Fruit fly (Drosophila melanogaster) whole organism, embryonic: Measurements from ENCODE around the gene CG43402.

Experiments used
- Antp ChIP-seq: fragments of 200-800 bp; sonication (Bioruptor generic); optimal IDR thresholded peaks from 3 replicates; lab custom pipeline; 2016; ENCODE audit warnings: missing biosample characterization, missing genetic modification characterization
- Awh ChIP-seq: fragments of 200-800 bp; sonication (Bioruptor generic); IDR thresholded peaks from 2 replicates; pipeline ENCODE4, ENCODE4 v1.3.6; 2022; ENCODE audit warnings: missing biosample characterization, missing genetic modification characterization
- CG10543 ChIP-seq: fragments of 200-800 bp; sonication (Bioruptor generic); optimal IDR thresholded peaks from 3 replicates; lab custom pipeline; 2017; ENCODE audit warnings: missing biosample characterization, mild to moderate bottlenecking, missing genetic modification characterization, moderate library complexity
- CG10654 ChIP-seq: fragments of 200-800 bp; sonication (Bioruptor generic); optimal IDR thresholded peaks from 2 replicates; lab custom pipeline; 2016; ENCODE audit warnings: missing biosample characterization, missing genetic modification characterization
- CG12769 ChIP-seq: fragments of 200-800 bp; sonication (Bioruptor generic); optimal IDR thresholded peaks from 2 replicates; lab custom pipeline; 2019; ENCODE audit warnings: missing biosample characterization, mild to moderate bottlenecking, missing genetic modification characterization, moderate library complexity
- CG14014 ChIP-seq: fragments of 200-800 bp; sonication (Bioruptor generic); IDR thresholded peaks from 2 replicates; pipeline ENCODE4 v1.3.6; 2022; ENCODE audit warnings: missing biosample characterization, missing genetic modification characterization
- CG14710 ChIP-seq: fragments of 200-800 bp; sonication (Bioruptor generic); optimal IDR thresholded peaks from 3 replicates; lab custom pipeline; 2019; ENCODE audit warnings: missing biosample characterization, mild to moderate bottlenecking, missing genetic modification characterization, moderate library complexity
- CG15073 ChIP-seq: fragments of 200-800 bp; sonication (Bioruptor generic); optimal IDR thresholded peaks from 2 replicates; lab custom pipeline; 2016; ENCODE audit warnings: missing biosample characterization, missing genetic modification characterization
- CG15479 ChIP-seq: fragments of 200-800 bp; sonication (Bioruptor generic); optimal IDR thresholded peaks from 3 replicates; lab custom pipeline; 2019; ENCODE audit warnings: missing biosample characterization, mild to moderate bottlenecking, missing genetic modification characterization, moderate library complexity
- CG15601 ChIP-seq: fragments of 200-800 bp; sonication (Bioruptor generic); optimal IDR thresholded peaks from 3 replicates; lab custom pipeline; 2019; ENCODE audit warnings: missing biosample characterization, mild to moderate bottlenecking, missing genetic modification characterization, moderate library complexity
- CG16863 ChIP-seq: fragments of 200-800 bp; sonication (Bioruptor generic); optimal IDR thresholded peaks from 3 replicates; lab custom pipeline; 2016; ENCODE audit warnings: missing biosample characterization, missing genetic modification characterization
- CG2116 ChIP-seq: fragments of 200-800 bp; sonication (Bioruptor generic); optimal IDR thresholded peaks from 3 replicates; lab custom pipeline; 2018; ENCODE audit warnings: missing biosample characterization, mild to moderate bottlenecking, missing genetic modification characterization
- CG30020 ChIP-seq: fragments of 200-800 bp; optimal IDR thresholded peaks from 2 replicates; lab custom pipeline; 2019; ENCODE audit warnings: missing biosample characterization, mild to moderate bottlenecking, missing genetic modification characterization, moderate library complexity
- CG5245 ChIP-seq: fragments of 200-800 bp; sonication (Bioruptor generic); optimal IDR thresholded peaks from 3 replicates; lab custom pipeline; 2016; ENCODE audit warnings: missing biosample characterization, missing genetic modification characterization
- CG6791 ChIP-seq: fragments of 200-800 bp; sonication (Bioruptor generic); IDR thresholded peaks from 3 replicates; pipeline ENCODE4 v1.3.6; 2022; ENCODE audit warnings: missing biosample characterization, missing genetic modification characterization; ENCODE audit not compliant: partially characterized antibody
- CG8359 ChIP-seq: fragments of 200-800 bp; sonication (Bioruptor generic); optimal IDR thresholded peaks from 2 replicates; lab custom pipeline; 2017; ENCODE audit warnings: missing biosample characterization, mild to moderate bottlenecking, missing genetic modification characterization, borderline replicate concordance
- CG8388 ChIP-seq: fragments of 200-800 bp; sonication (Bioruptor generic); optimal IDR thresholded peaks from 2 replicates; lab custom pipeline; 2019; ENCODE audit warnings: missing biosample characterization, mild to moderate bottlenecking, missing genetic modification characterization, moderate library complexity
- CG8478 ChIP-seq: fragments of >200 bp; optimal IDR thresholded peaks from 2 replicates; lab custom pipeline; 2018
- CG9876 ChIP-seq: fragments of 200-800 bp; sonication (Bioruptor generic); optimal IDR thresholded peaks from 2 replicates; lab custom pipeline; 2016; ENCODE audit warnings: missing biosample characterization, missing genetic modification characterization
- CG9932 ChIP-seq: fragments of 200-800 bp; sonication (Bioruptor generic); IDR thresholded peaks from 2 replicates; pipeline ENCODE4 v1.3.6; 2022; ENCODE audit warnings: missing biosample characterization, missing genetic modification characterization
- D19B ChIP-seq: fragments of 200-800 bp; sonication (Bioruptor generic); optimal IDR thresholded peaks from 2 replicates; lab custom pipeline; 2017; ENCODE audit warnings: missing biosample characterization, mild to moderate bottlenecking, missing genetic modification characterization
- Dip3 ChIP-seq: fragments of 200-800 bp; sonication (Bioruptor generic); optimal IDR thresholded peaks from 3 replicates; lab custom pipeline; 2016; ENCODE audit warnings: missing biosample characterization, missing genetic modification characterization
- Hey ChIP-seq: fragments of 200-800 bp; sonication (Bioruptor generic); optimal IDR thresholded peaks from 3 replicates; lab custom pipeline; 2018; ENCODE audit warnings: missing biosample characterization, mild to moderate bottlenecking, missing genetic modification characterization
- Hr78 ChIP-seq, 2 experiments: fragments of 200-800 bp in 1 of 2; fragments of >200 bp in 1 of 2; sonication (Bioruptor generic) in 1 of 2; optimal IDR thresholded peaks; 2 replicates each; lab custom pipeline; 2017 to 2019; ENCODE audit warnings: missing biosample characterization in 2 of 2, missing genetic modification characterization in 2 of 2, mild to moderate bottlenecking in 1 of 2, moderate library complexity in 1 of 2
- Meics ChIP-seq: fragments of 200-800 bp; sonication (Bioruptor generic); optimal IDR thresholded peaks from 2 replicates; lab custom pipeline; 2017; ENCODE audit warnings: missing biosample characterization, mild to moderate bottlenecking, missing genetic modification characterization
- Myb ChIP-seq: fragments of 200-800 bp; sonication (Bioruptor generic); optimal IDR thresholded peaks from 2 replicates; lab custom pipeline; 2016; ENCODE audit warnings: missing biosample characterization, missing genetic modification characterization
- Oli ChIP-seq: fragments of 200-800 bp; sonication (Bioruptor generic); optimal IDR thresholded peaks from 2 replicates; lab custom pipeline; 2018; ENCODE audit warnings: missing biosample characterization, mild to moderate bottlenecking, missing genetic modification characterization, moderate library complexity
- Ptx1 ChIP-seq: fragments of 200-800 bp; sonication (Bioruptor generic); IDR thresholded peaks from 2 replicates; pipeline ENCODE4 v1.3.6; 2022; ENCODE audit warnings: missing biosample characterization, missing genetic modification characterization
- Rfx ChIP-seq: fragments of 200-800 bp; sonication (Bioruptor generic); IDR thresholded peaks from 2 replicates; pipeline ENCODE4 v1.3.6; 2022; ENCODE audit warnings: missing biosample characterization, missing genetic modification characterization
- TFAM ChIP-seq: fragments of 200-800 bp; sonication (Bioruptor generic); optimal IDR thresholded peaks from 2 replicates; lab custom pipeline; 2017; ENCODE audit warnings: missing biosample characterization, missing genetic modification characterization, inconsistent platforms
- Tbp ChIP-seq: fragments of >200 bp; optimal IDR thresholded peaks from 2 replicates; lab custom pipeline; 2018; ENCODE audit warnings: missing biosample characterization, missing genetic modification characterization
- Trl ChIP-seq, 3 experiments: fragments of >200 bp in 2 of 3; fragments of 200-800 bp in 1 of 3; sonication (Bioruptor generic) in 1 of 3; optimal IDR thresholded peaks; 2 replicates in 1 of 3; 3 replicates in 2 of 3; lab custom pipeline; 2016 to 2017; ENCODE audit warnings: missing biosample characterization in 1 of 3, missing genetic modification characterization in 1 of 3
- abd-A ChIP-seq: fragments of 200-800 bp; sonication (Bioruptor generic); optimal IDR thresholded peaks from 3 replicates; lab custom pipeline; 2019; ENCODE audit warnings: missing biosample characterization, mild to moderate bottlenecking, missing genetic modification characterization, moderate library complexity
- al ChIP-seq: fragments of 200-800 bp; sonication (Bioruptor generic); IDR thresholded peaks from 2 replicates; pipeline ENCODE4 v1.3.6; 2022; ENCODE audit warnings: missing biosample characterization, missing genetic modification characterization
- aop ChIP-seq: fragments of 200-800 bp; sonication (Bioruptor generic); IDR thresholded peaks from 2 replicates; pipeline ENCODE4 v1.3.6; 2022; ENCODE audit warnings: missing biosample characterization, missing genetic modification characterization
- bowl ChIP-seq: fragments of 200-800 bp; sonication (Bioruptor generic); IDR thresholded peaks from 2 replicates; pipeline ENCODE4 v1.3.6; 2022; ENCODE audit warnings: missing biosample characterization, missing genetic modification characterization
- fd64A ChIP-seq: fragments of 200-800 bp; sonication (Bioruptor generic); optimal IDR thresholded peaks from 3 replicates; lab custom pipeline; 2018; ENCODE audit warnings: missing biosample characterization, mild to moderate bottlenecking, missing genetic modification characterization
- gfzf ChIP-seq: fragments of 200-800 bp; sonication (Bioruptor generic); optimal IDR thresholded peaks from 2 replicates; lab custom pipeline; 2016; ENCODE audit warnings: missing biosample characterization, mild to moderate bottlenecking, missing genetic modification characterization, moderate library complexity
- gsb ChIP-seq: fragments of 200-800 bp; sonication (Bioruptor generic); IDR thresholded peaks from 2 replicates; pipeline ENCODE4 v1.3.6; 2022; ENCODE audit warnings: missing biosample characterization, missing genetic modification characterization
- insv ChIP-seq, 2 experiments: fragments of 200-800 bp; sonication (Bioruptor generic); optimal IDR thresholded peaks; 3 replicates each; lab custom pipeline; 2016 to 2018; ENCODE audit warnings: missing biosample characterization in 2 of 2, missing genetic modification characterization in 2 of 2
- jigr1 ChIP-seq: fragments of 200-800 bp; sonication (Bioruptor generic); IDR thresholded peaks from 3 replicates; pipeline ENCODE4 v1.3.6; 2022; ENCODE audit warnings: missing biosample characterization, missing genetic modification characterization
- lola ChIP-seq, 3 experiments: fragments of >200 bp in 2 of 3; fragments of 200-800 bp in 1 of 3; sonication (Bioruptor generic) in 1 of 3; optimal IDR thresholded peaks; 2 replicates each; lab custom pipeline; 2017 to 2019; ENCODE audit warnings: missing biosample characterization in 3 of 3, missing genetic modification characterization in 3 of 3, mild to moderate bottlenecking in 1 of 3, moderate library complexity in 1 of 3
- nom ChIP-seq: fragments of 200-800 bp; sonication (Bioruptor generic); optimal IDR thresholded peaks from 2 replicates; lab custom pipeline; 2017; ENCODE audit warnings: missing biosample characterization, missing genetic modification characterization, mild to moderate bottlenecking, moderate library complexity, missing genetic modification reagents
- odd ChIP-seq: fragments of 200-800 bp; sonication (Bioruptor generic); optimal IDR thresholded peaks from 2 replicates; lab custom pipeline; 2017; ENCODE audit warnings: missing biosample characterization, mild to moderate bottlenecking, missing genetic modification characterization
- otp ChIP-seq: fragments of 200-800 bp; sonication (Bioruptor generic); IDR thresholded peaks from 3 replicates; pipeline ENCODE4, ENCODE4 v1.3.6; 2022; ENCODE audit warnings: missing biosample characterization, missing genetic modification characterization
- pfk ChIP-seq: fragments of 200-800 bp; sonication (Bioruptor generic); optimal IDR thresholded peaks from 2 replicates; lab custom pipeline; 2018; ENCODE audit warnings: missing biosample characterization, mild to moderate bottlenecking, missing genetic modification characterization, moderate library complexity
- pho ChIP-seq: fragments of 200-800 bp; sonication (Bioruptor generic); optimal IDR thresholded peaks from 2 replicates; lab custom pipeline; 2016; ENCODE audit warnings: missing biosample characterization, missing genetic modification characterization
- sim ChIP-seq: fragments of 200-800 bp; sonication (Bioruptor generic); IDR thresholded peaks from 2 replicates; pipeline ENCODE4 v1.3.6; 2022; ENCODE audit warnings: missing biosample characterization, missing genetic modification characterization
- sima ChIP-seq: fragments of 200-800 bp; sonication (Bioruptor generic); optimal IDR thresholded peaks from 2 replicates; lab custom pipeline; 2016; ENCODE audit warnings: missing biosample characterization, missing genetic modification characterization
- unc-4 ChIP-seq: fragments of 200-800 bp; sonication (Bioruptor generic); IDR thresholded peaks from 2 replicates; pipeline ENCODE4 v1.3.6; 2022; ENCODE audit warnings: missing biosample characterization, missing genetic modification characterization; ENCODE audit not compliant: partially characterized antibody
- z ChIP-seq: fragments of 200-800 bp; sonication (Bioruptor generic); IDR thresholded peaks from 3 replicates; pipeline ENCODE4 v1.3.6; 2022; ENCODE audit warnings: missing biosample characterization, missing genetic modification characterization

The CG43402 gene

DNA sequence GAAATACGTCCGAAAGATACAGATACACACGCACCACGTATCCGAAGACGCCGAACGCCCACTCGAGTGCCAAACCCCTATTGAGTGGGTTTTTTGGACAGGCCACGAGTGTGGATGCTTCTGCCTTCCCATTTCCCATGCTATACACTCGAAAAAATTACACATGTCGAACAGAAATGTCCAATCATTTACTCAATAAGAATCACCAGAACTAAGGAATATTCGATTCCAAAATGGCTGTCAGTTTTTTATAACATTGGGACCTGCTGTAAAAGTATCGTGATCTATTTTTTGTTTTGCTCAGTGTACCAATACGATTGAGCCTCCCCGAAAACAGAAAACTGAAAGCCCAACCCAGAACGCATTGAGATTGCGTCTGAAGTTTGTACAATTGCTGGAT lies 19.7 kb upstream of the CG43402 start (continued):
- TF ChIP-seq CG15601 (tag; lab: Kevin White, UChicago) (peak; percentile 72), D19B (GFP tag; lab: Kevin White, UChicago) (peak; percentile 7), nom (GFP tag; lab: Kevin White, UChicago) (no peak), z (GFP tag; lab: Robert Waterston, UW) (peak; percentile 80), otp (GFP tag; lab: Robert Waterston, UW) (peak; percentile 81), gsb (no peak), pfk (no peak), Trl (optimal IDR thresholded peaks at IDR 0.05; lab: Kevin White, UChicago) (no peak), Trl (GFP tag; optimal IDR thresholded peaks at IDR 0.05; lab: Kevin White, UChicago) (peak; percentile 78), fd64A (GFP tag; lab: Kevin White, UChicago) (peak; percentile 68), CG15073 (GFP tag; lab: Kevin White, UChicago) (peak; percentile 50), Rfx (GFP tag; lab: Robert Waterston, UW) (peak; percentile 65), Myb (GFP tag; lab: Kevin White, UChicago) (peak; percentile 57), Hr78 (GFP tag; optimal IDR thresholded peaks at IDR 0.05; lab: Kevin White, UChicago) (no peak), CG10654 (GFP tag; lab: Kevin White, UChicago) (peak; percentile 69), CG2116 (peak; percentile 8), CG8359 (peak; percentile 69), Tbp (GFP tag; lab: Kevin White, UChicago) (no peak), Meics (GFP tag; lab: Kevin White, UChicago) (peak; percentile 49), sima (GFP tag; lab: Kevin White, UChicago) (no peak), abd-A (no peak), insv (GFP tag; optimal IDR thresholded peaks at IDR 0.05; lab: Kevin White, UChicago) (no peak), CG14710 (tag; lab: Kevin White, UChicago) (peak; percentile 84), sim (GFP tag; lab: Robert Waterston, UW) (no peak), unc-4 (GFP tag; lab: Robert Waterston, UW) (no peak), aop (GFP tag; lab: Robert Waterston, UW) (no peak), CG16863 (GFP tag; lab: Kevin White, UChicago) (peak; percentile 86), CG8388 (peak; percentile 82), TFAM (GFP tag; lab: Kevin White, UChicago) (peak; percentile 45), Awh (GFP tag; lab: Robert Waterston, UW) (peak; percentile 64; the same call in 1 of the 2 replicates), bowl (no peak), al (GFP tag; lab: Robert Waterston, UW) (no peak), lola (GFP tag; optimal IDR thresholded peaks at IDR 0.05; lab: Kevin White, UChicago) (peak in 1 of 3 experiments; percentile 86), CG15479 (GFP tag; lab: Kevin White, UChicago) (no peak), Hey (tag; lab: Kevin White, UChicago) (no peak), Ptx1 (GFP tag; lab: Robert Waterston, UW) (peak; percentile 78), Oli (peak; percentile 87), CG5245 (GFP tag; lab: Kevin White, UChicago) (peak; percentile 90), jigr1 (GFP tag; lab: Robert Waterston, UW) (no peak), CG6791 (GFP tag; lab: Robert Waterston, UW) (no peak), Dip3 (GFP tag; lab: Kevin White, UChicago) (peak; percentile 33), CG9876 (GFP tag; lab: Kevin White, UChicago) (peak; percentile 29), CG10543 (GFP tag; lab: Kevin White, UChicago) (no peak), CG12769 (tag; lab: Kevin White, UChicago) (peak; percentile 66), gfzf (GFP tag; lab: Kevin White, UChicago) (no peak), CG9932 (GFP tag; lab: Robert Waterston, UW) (0 out of 2 replicates have a peak, but pooled peaks have one; percentile 14), odd (GFP tag; lab: Kevin White, UChicago) (peak; percentile 50), CG14014 (GFP tag; lab: Robert Waterston, UW) (peak; percentile 52), CG30020 (no peak), Antp (peak; percentile 92), pho (peak; percentile 31), CG8478 (lab: Kevin White, UChicago) (no peak)
